Worm (Caenorhabditis elegans): ENCODE results near the gene F40H3.1.

DNA sequence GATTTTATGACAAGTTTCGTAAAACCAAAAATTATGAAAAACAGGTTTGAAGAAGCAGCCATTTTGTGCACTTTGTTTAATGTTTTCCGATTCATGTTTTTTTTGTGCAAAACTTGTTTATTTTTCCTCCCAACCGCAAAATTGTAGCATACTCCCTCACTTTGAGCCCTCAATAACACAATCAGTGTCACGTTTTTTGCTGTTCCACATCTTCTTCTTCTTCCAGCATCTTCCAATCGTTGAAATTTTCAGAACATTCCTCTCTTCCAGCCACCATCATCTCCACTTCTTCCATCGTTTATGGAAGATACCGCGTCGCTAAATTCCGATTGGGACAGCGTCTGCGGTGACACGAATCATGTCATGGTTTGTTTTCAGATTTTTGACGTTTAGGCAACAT lies 47.0 kb upstream of the F40H3.1 start, which contains the start of gene abts-3:
- TF ChIP-seq php-3 (GFP tag; IDR thresholded peaks at IDR 0.05), result no peak
- TF ChIP-seq unc-62 (GFP tag; optimal IDR thresholded peaks at IDR 0.05 in 1 of 2), result no peak
- TF ChIP-seq unc-62 (tag; optimal IDR thresholded peaks at IDR 0.05), result no peak
- no peak for TF ChIP-seq dmd-6 (GFP tag; IDR thresholded peaks at IDR 0.05)
- TF ChIP-seq nhr-102 (tag; optimal IDR thresholded peaks at IDR 0.05), result no peak
- no peak for TF ChIP-seq lin-15B (tag; optimal IDR thresholded peaks at IDR 0.05)
- TF ChIP-seq cey-2 (tag; optimal IDR thresholded peaks at IDR 0.05; ENCODE audit: borderline replicate concordance, insufficient read depth), result no peak
- no peak for TF ChIP-seq nhr-76 (tag; optimal IDR thresholded peaks at IDR 0.05)
